Worm (Caenorhabditis elegans) whole organism, mixed stage, embryonic: ENCODE data around the gene C29H12.6.

Experiments
- M03D4.4 ChIP-seq: sonication (generic microtip); optimal IDR thresholded peaks from 2 replicates; lab custom pipeline; 2017; ENCODE audit warnings: mild to moderate bottlenecking, missing genetic modification characterization, missing compliant biosample characterization
- bed-3 ChIP-seq: fragments of 200-800 bp; sonication (Bioruptor generic); optimal IDR thresholded peaks from 3 replicates; lab custom pipeline; 2018; ENCODE audit warnings: mild to moderate bottlenecking, missing genetic modification characterization, moderate library complexity, missing compliant biosample characterization
- blmp-1 ChIP-seq: fragments of 150-350 bp; optimal IDR thresholded peaks from 2 replicates; lab custom pipeline; 2014; ENCODE audit warnings: missing biosample characterization, missing genetic modification characterization
- ceh-39 ChIP-seq: fragments of 150-350 bp; optimal IDR thresholded peaks from 2 replicates; lab custom pipeline; 2014; ENCODE audit warnings: missing biosample characterization, missing genetic modification characterization
- ceh-43 ChIP-seq: fragments of 200-800 bp; sonication (Bioruptor generic); optimal IDR thresholded peaks from 2 replicates; lab custom pipeline; 2018; ENCODE audit warnings: mild to moderate bottlenecking, missing genetic modification characterization, moderate library complexity, missing compliant biosample characterization
- ceh-83 ChIP-seq: fragments of 200-800 bp; sonication (Bioruptor generic); optimal IDR thresholded peaks from 2 replicates; lab custom pipeline; 2018; ENCODE audit warnings: mild to moderate bottlenecking, missing genetic modification characterization, missing compliant biosample characterization
- ces-1 ChIP-seq: fragments of 150-350 bp; optimal IDR thresholded peaks from 2 replicates; lab custom pipeline; 2014; ENCODE audit warnings: missing biosample characterization, missing genetic modification reagents, missing genetic modification characterization
- cnd-1 ChIP-seq: fragments of 200-800 bp; sonication (Bioruptor generic); optimal IDR thresholded peaks from 2 replicates; lab custom pipeline; 2018; ENCODE audit warnings: mild to moderate bottlenecking, missing genetic modification characterization, missing compliant biosample characterization
- drap-1 ChIP-seq: fragments of 200-800 bp; sonication (Bioruptor generic); optimal IDR thresholded peaks from 3 replicates; lab custom pipeline; 2018; ENCODE audit warnings: mild to moderate bottlenecking, missing genetic modification characterization, missing compliant biosample characterization
- elt-1 ChIP-seq: sonication (generic microtip); optimal IDR thresholded peaks from 2 replicates; lab custom pipeline; 2017; ENCODE audit warnings: missing genetic modification characterization, mild to moderate bottlenecking, missing compliant biosample characterization, antibody characterized with exemption, moderate library complexity, borderline replicate concordance; ENCODE audit not compliant: insufficient read depth
- ham-2 ChIP-seq: fragments of 200-800 bp; sonication (Bioruptor generic); optimal IDR thresholded peaks from 2 replicates; lab custom pipeline; 2018; ENCODE audit warnings: mild to moderate bottlenecking, missing genetic modification characterization, missing compliant biosample characterization
- hlh-1 ChIP-seq: fragments of 150-350 bp; optimal IDR thresholded peaks from 2 replicates; lab custom pipeline; 2014; ENCODE audit warnings: missing biosample characterization, missing genetic modification reagents, missing genetic modification characterization
- lin-13 ChIP-seq: fragments of 150-350 bp; optimal IDR thresholded peaks from 2 replicates; lab custom pipeline; 2014; ENCODE audit warnings: missing biosample characterization, missing genetic modification characterization
- lin-32 ChIP-seq: fragments of 200-800 bp; sonication (Bioruptor generic); optimal IDR thresholded peaks from 2 replicates; lab custom pipeline; 2018; ENCODE audit warnings: mild to moderate bottlenecking, missing genetic modification characterization, missing compliant biosample characterization
- lsy-2 ChIP-seq: fragments of 150-350 bp; optimal IDR thresholded peaks from 2 replicates; lab custom pipeline; 2014; ENCODE audit warnings: missing biosample characterization, missing genetic modification characterization
- mab-5 ChIP-seq: fragments of 150-350 bp; optimal IDR thresholded peaks from 2 replicates; lab custom pipeline; 2014; ENCODE audit warnings: missing biosample characterization, missing genetic modification characterization
- mep-1 ChIP-seq: fragments of 150-350 bp; optimal IDR thresholded peaks from 2 replicates; lab custom pipeline; 2017; ENCODE audit warnings: missing biosample characterization, missing genetic modification reagents, missing genetic modification characterization, inconsistent platforms
- nhr-12 ChIP-seq: fragments of 150-350 bp; optimal IDR thresholded peaks from 2 replicates; lab custom pipeline; 2014; ENCODE audit warnings: missing biosample characterization, missing genetic modification characterization
- nhr-2 ChIP-seq: fragments of 150-350 bp; optimal IDR thresholded peaks from 2 replicates; lab custom pipeline; 2014; ENCODE audit warnings: missing biosample characterization, missing genetic modification characterization
- nhr-237 ChIP-seq: fragments of 150-350 bp; optimal IDR thresholded peaks from 2 replicates; lab custom pipeline; 2014; ENCODE audit warnings: missing biosample characterization, missing genetic modification characterization
- nhr-28 ChIP-seq: fragments of 150-350 bp; optimal IDR thresholded peaks from 2 replicates; lab custom pipeline; 2014; ENCODE audit warnings: missing biosample characterization, missing genetic modification characterization
- nhr-76 ChIP-seq: sonication (generic microtip); optimal IDR thresholded peaks from 2 replicates; lab custom pipeline; 2017; ENCODE audit warnings: missing biosample characterization, missing genetic modification characterization
- pha-4 ChIP-seq: fragments of 150-350 bp; optimal IDR thresholded peaks from 2 replicates; lab custom pipeline; 2018; ENCODE audit warnings: missing biosample characterization, missing genetic modification reagents, missing genetic modification characterization
- sem-2 ChIP-seq: fragments of 200-800 bp; sonication (Bioruptor generic); optimal IDR thresholded peaks from 2 replicates; lab custom pipeline; 2018; ENCODE audit warnings: mild to moderate bottlenecking, missing genetic modification characterization, missing compliant biosample characterization
- snpc-4 ChIP-seq: fragments of 150-350 bp; optimal IDR thresholded peaks from 2 replicates; lab custom pipeline; 2014; ENCODE audit warnings: missing biosample characterization, missing genetic modification characterization
- sptf-1 ChIP-seq: sonication (generic microtip); optimal IDR thresholded peaks from 2 replicates; lab custom pipeline; 2017; ENCODE audit warnings: mild to moderate bottlenecking, missing genetic modification characterization, moderate library complexity, missing compliant biosample characterization
- tbx-8 ChIP-seq: fragments of 200-800 bp; sonication (Bioruptor generic); optimal IDR thresholded peaks from 2 replicates; lab custom pipeline; 2018; ENCODE audit warnings: mild to moderate bottlenecking, missing genetic modification characterization, moderate library complexity, missing compliant biosample characterization
- unc-120 ChIP-seq: sonication (generic microtip); optimal IDR thresholded peaks from 2 replicates; lab custom pipeline; 2017; ENCODE audit warnings: missing genetic modification characterization, missing compliant biosample characterization; ENCODE audit not compliant: poor library complexity, severe bottlenecking
- unc-39 ChIP-seq: fragments of 150-350 bp; optimal IDR thresholded peaks from 2 replicates; lab custom pipeline; 2014; ENCODE audit warnings: missing biosample characterization, missing genetic modification characterization
- unc-62 ChIP-seq: fragments of 150-350 bp; optimal IDR thresholded peaks from 2 replicates; lab custom pipeline; 2014; ENCODE audit warnings: missing biosample characterization, missing genetic modification reagents, missing genetic modification characterization
- zip-8 ChIP-seq: fragments of 150-350 bp; optimal IDR thresholded peaks from 2 replicates; lab custom pipeline; 2014; ENCODE audit warnings: missing biosample characterization, missing genetic modification characterization
- ztf-11 ChIP-seq: fragments of 150-350 bp; optimal IDR thresholded peaks from 2 replicates; lab custom pipeline; 2014; ENCODE audit warnings: missing biosample characterization, missing genetic modification characterization

C29H12.6 gene

DNA sequence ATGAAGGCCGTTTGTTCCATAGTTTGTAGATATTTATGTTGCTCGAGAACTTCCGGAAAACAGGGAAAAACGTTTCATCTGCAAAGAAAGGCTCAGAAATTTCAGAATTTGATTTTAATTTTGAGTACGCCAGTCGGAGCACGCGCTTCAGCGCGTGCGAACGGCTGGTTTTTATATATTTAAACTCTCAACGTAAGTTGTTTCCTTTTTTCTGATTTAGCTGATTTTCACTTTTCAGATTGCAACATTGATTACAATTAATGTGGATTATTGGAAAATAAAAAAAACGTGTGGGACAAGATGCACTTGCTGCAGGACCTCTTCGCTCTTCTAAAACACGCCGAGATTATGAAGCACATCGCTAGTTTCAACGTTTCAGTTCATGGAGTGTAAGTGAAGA is 35.4 kb downstream of the C29H12.6 start, which contains the start of gene F21H12.3:
Gene F21H12.3 (plus strand): TSS at position 301 of the 400 bp plus-strand sequence.
- TF ChIP-seq nhr-2 (tag; lab: Kevin White, UChicago) (no peak), nhr-76 (no peak), ceh-39 (no peak), unc-39 (tag; lab: Kevin White, UChicago) (no peak), sem-2 (no peak), ceh-83 (GFP tag; lab: Kevin White, UChicago) (no peak), mep-1 (tag; lab: Kevin White, UChicago) (no peak), M03D4.4 (tag; lab: Kevin White, UChicago) (no peak), unc-62 (GFP tag; lab: Kevin White, UChicago) (no peak), hlh-1 (tag; lab: Kevin White, UChicago) (no peak), lsy-2 (no peak), zip-8 (tag; lab: Kevin White, UChicago) (no peak), lin-13 (tag; lab: Kevin White, UChicago) (no peak), ces-1 (no peak), snpc-4 (tag; lab: Kevin White, UChicago) (no peak)

DNA sequence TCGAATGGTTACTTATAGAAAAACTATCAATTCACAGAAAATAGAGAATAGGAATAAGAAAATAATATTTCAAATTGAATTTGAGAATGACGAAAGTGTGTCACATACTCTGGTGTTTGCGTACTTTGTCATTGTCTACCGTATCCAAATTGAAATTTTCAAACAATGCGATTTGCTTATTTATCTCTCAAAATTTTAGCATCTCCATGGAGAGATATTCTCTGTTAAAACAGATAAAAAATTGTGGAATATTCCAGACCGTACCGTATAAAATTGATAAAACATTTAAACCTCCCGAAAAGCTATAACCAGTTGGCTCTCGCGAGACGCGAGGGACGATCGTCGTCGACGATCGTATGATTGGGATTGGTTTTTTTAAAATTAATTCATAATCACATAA is 37.3 kb downstream of the C29H12.6 start, which contains the start of gene fbf-1:
Gene fbf-1 (minus strand): TSS at position 101 of the 400 bp plus-strand sequence.
- no peak for TF ChIP-seq lin-32
- no peak for TF ChIP-seq ceh-43 (GFP tag; lab: Kevin White, UChicago)
- TF ChIP-seq nhr-237 (tag; lab: Kevin White, UChicago), result no peak
- no peak for TF ChIP-seq cnd-1 (tag; lab: Kevin White, UChicago)
- no peak for TF ChIP-seq unc-39 (tag; lab: Kevin White, UChicago)
- TF ChIP-seq mab-5 (tag; lab: Kevin White, UChicago), result no peak
- no peak for TF ChIP-seq nhr-28 (tag; lab: Kevin White, UChicago)
- TF ChIP-seq lsy-2, result no peak
- no peak for TF ChIP-seq sptf-1 (tag; lab: Kevin White, UChicago)
- no peak for TF ChIP-seq hlh-1 (tag; lab: Kevin White, UChicago)
- TF ChIP-seq ham-2, result no peak
- TF ChIP-seq lin-13 (tag; lab: Kevin White, UChicago), result no peak
- no peak for TF ChIP-seq tbx-8 (GFP tag; lab: Kevin White, UChicago)
- TF ChIP-seq ztf-11 (tag; lab: Kevin White, UChicago), result no peak
- TF ChIP-seq bed-3 (GFP tag; lab: Kevin White, UChicago), result no peak
- TF ChIP-seq ceh-83 (GFP tag; lab: Kevin White, UChicago), result no peak
- TF ChIP-seq snpc-4 (tag; lab: Kevin White, UChicago), result no peak
- no peak for TF ChIP-seq pha-4
- no peak for TF ChIP-seq M03D4.4 (tag; lab: Kevin White, UChicago)

DNA sequence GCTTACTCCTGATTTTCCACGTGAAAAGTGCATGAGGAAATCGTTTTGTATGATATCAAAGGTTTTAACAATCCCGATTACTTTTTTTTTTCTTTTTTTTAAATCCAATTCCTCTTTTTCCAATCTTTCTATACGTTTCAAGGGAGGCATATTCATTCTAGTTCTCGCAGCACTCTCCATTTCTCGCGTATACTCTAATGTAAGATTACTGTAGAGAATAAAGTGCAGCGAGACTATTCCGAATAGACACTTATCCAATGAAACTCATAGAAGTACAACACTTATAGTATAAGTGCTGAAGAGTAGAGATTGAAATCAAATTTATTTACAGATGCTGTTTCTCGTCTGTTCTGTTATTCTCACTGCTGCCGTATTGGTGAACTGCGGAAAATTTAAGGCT is 40.5 kb downstream of the C29H12.6 start, which contains the start of gene H12I13.6:
Gene H12I13.6 (plus strand): TSS at position 301 of the 400 bp plus-strand sequence.
- TF ChIP-seq elt-1 (tag; lab: Kevin White, UChicago), result no peak
- TF ChIP-seq lin-32, result no peak
- TF ChIP-seq blmp-1 (tag; lab: Kevin White, UChicago), result no peak
- no peak for TF ChIP-seq drap-1 (GFP tag; lab: Kevin White, UChicago)
- TF ChIP-seq unc-120 (tag; lab: Kevin White, UChicago), result no peak
- TF ChIP-seq ceh-43 (GFP tag; lab: Kevin White, UChicago), result no peak
- TF ChIP-seq lin-13 (tag; lab: Kevin White, UChicago), result no peak
- no peak for TF ChIP-seq nhr-28 (tag; lab: Kevin White, UChicago)
- TF ChIP-seq lsy-2, result no peak
- no peak for TF ChIP-seq cnd-1 (tag; lab: Kevin White, UChicago)
- no peak for TF ChIP-seq bed-3 (GFP tag; lab: Kevin White, UChicago)

DNA sequence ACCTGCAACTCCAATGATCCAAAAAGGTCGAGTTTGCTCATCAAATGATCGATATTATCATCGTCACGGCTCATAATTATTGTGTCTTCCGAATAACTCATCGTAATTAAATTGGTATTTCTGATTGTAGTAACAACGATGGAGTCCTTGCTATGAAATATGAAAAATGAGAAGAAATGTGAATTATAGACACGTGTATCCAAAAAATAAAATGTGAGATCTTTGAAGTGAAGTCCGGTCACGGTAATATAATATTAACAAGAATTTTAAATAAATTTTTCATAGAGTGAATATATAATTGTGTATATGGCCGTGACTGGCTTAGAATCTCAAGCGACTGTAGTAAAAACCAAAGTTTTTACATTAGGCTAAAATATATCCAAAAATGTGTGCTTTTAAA is 51.0 kb downstream of the C29H12.6 start, which contains the start of gene H12I13.1:
Gene H12I13.1 (minus strand): TSS at position 101 of the 400 bp plus-strand sequence.
- TF ChIP-seq pha-4, result no peak
- TF ChIP-seq mep-1 (tag; lab: Kevin White, UChicago), result no peak
- no peak for TF ChIP-seq elt-1 (tag; lab: Kevin White, UChicago)
- no peak for TF ChIP-seq nhr-2 (tag; lab: Kevin White, UChicago)
- no peak for TF ChIP-seq nhr-12 (tag; lab: Kevin White, UChicago)
- no peak for TF ChIP-seq nhr-237 (tag; lab: Kevin White, UChicago)
